Worm (Caenorhabditis elegans): Measurements from ENCODE around the gene T05E12.8.

Gene T05E12.8

ce11 chrV:17089931-17090429, 21.0 kb downstream of the T05E12.8 start, which contains the start of gene srh-237:
srh-237 (plus strand) TSS chrV:17090379.
- TF ChIP-seq lsy-27 (tag; optimal IDR thresholded peaks at IDR 0.05; ENCODE audit: borderline replicate concordance, insufficient read depth) (no peak), snpc-4 (GFP tag; optimal IDR thresholded peaks at IDR 0.05) (no peak), snpc-4 (tag; optimal IDR thresholded peaks at IDR 0.05) (peak in 1 of 4 experiments; percentile 25), nhr-80 (tag; optimal IDR thresholded peaks at IDR 0.05) (peak; percentile 67), hmg-1.2 (GFP tag; IDR thresholded peaks at IDR 0.05) (no peak), bed-1 (GFP tag; IDR thresholded peaks at IDR 0.05) (no peak), F23B12.7 (tag; optimal IDR thresholded peaks at IDR 0.05; ENCODE audit: insufficient read depth) (no peak)

- no peak for TF ChIP-seq C06A6.2 (GFP tag; conservative IDR thresholded peaks at IDR 0.05)
Measured at ce11 chrV:17092262-17092661, 23.3 kb downstream of the T05E12.8 start, which contains the start of gene ZK218.1. ZK218.1 (plus strand) TSS chrV:17092562.

DNA sequence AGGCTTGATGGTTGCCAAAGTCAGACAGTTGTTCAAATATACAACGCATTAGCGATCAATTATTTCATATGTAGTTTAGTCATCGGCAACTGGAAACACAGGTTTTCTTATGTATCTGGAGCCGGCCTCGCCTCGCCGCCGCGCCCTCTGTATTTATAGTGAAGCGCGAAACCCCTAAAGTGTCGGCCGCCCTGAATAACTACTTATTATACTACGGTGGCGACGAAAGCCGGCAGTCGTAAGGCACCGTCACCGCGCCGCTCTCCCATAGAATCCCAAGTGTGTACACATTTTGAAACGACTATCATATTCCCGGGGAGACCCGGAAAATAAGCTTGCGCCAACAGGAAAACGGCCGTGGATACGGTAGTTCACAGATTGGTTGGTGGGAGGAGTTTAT, 25.6 kb downstream of the T05E12.8 start:
- TF ChIP-seq snpc-4 (GFP tag; optimal IDR thresholded peaks at IDR 0.05): no peak
- TF ChIP-seq snpc-4 (tag; optimal IDR thresholded peaks at IDR 0.05): peak in 2 of 4 experiments; percentile 62 to 71
- TF ChIP-seq hmg-1.2 (GFP tag; IDR thresholded peaks at IDR 0.05): peak; percentile 23; the same call in 1 of the 2 replicates
- peak; percentile 27 for TF ChIP-seq snpc-1.1 (tag; optimal IDR thresholded peaks at IDR 0.05; ENCODE audit: insufficient read depth)
- TF ChIP-seq sptf-2 (GFP tag; optimal IDR thresholded peaks at IDR 0.05): no peak

DNA sequence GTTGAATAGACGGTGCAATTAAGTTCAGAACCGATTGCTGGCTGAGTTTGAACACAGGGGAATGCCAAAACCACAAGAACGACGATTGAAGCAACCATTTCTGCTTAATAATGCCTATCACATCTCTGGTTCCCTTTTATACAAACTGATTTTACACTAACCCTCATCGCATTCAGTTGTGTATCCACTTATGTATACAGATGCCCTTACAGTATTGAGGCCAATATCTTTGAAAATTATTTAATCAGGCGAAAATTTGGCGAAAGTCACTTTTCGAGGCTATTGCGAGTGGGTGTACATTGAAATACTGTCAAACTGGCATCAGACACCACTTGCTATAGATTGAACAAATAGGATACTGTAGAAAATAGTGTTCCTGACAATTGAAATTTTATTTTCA, 29.7 kb downstream of the T05E12.8 start, which contains the start of the genes ZK218.3 and ZK218.4:
Gene ZK218.3, minus strand, starts transcription at position 101 of the 400 bp plus-strand sequence.
Gene ZK218.4, plus strand, starts transcription at position 186 of the 400 bp plus-strand sequence.
- TF ChIP-seq ztf-26 (tag; optimal IDR thresholded peaks at IDR 0.05) (no peak), ceh-40 (GFP tag; IDR thresholded peaks at IDR 0.05) (no peak), Y56A3A.18 (GFP tag; IDR thresholded peaks at IDR 0.05) (no peak)

DNA sequence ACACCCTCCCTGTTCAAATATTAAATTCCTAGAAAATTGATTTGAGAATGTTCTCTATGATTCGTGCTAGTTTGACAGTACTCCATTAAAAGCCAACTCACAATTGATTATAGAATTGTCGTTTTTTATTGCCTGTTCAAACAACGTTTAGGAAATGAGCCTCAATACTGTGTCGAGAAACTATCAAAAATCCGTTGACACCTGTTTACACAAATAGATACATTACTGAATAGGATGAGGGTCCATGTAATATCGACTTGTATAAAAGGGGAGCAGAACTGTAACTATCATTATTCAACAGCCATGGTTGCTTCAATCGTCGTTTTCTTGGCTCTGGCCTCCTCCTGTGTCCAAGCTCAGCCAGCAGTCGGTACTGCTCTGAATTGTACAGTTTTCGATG, 31.9 kb downstream of the T05E12.8 start, which contains the start of gene ZK218.5:
Gene ZK218.5, plus strand, starts transcription at position 301 of the 400 bp plus-strand sequence.
- TF ChIP-seq madf-6 (GFP tag; IDR thresholded peaks at IDR 0.05) (no peak), Y67H2A.10 (GFP tag; conservative IDR thresholded peaks at IDR 0.05) (no peak), aptf-2 (GFP tag; conservative IDR thresholded peaks at IDR 0.05) (no peak), die-1 (tag; optimal IDR thresholded peaks at IDR 0.05) (no peak), ceh-27 (GFP tag; optimal IDR thresholded peaks at IDR 0.05) (no peak), cebp-2 (GFP tag; IDR thresholded peaks at IDR 0.05) (no peak), lin-35 (GFP tag; optimal IDR thresholded peaks at IDR 0.05) (no peak), F23B12.7 (tag; optimal IDR thresholded peaks at IDR 0.05; ENCODE audit: insufficient read depth) (no peak)

- TF ChIP-seq mxl-1 (tag; optimal IDR thresholded peaks at IDR 0.05) (no peak), F39B2.1 (GFP tag; IDR thresholded peaks at IDR 0.05) (no peak), ztf-25 (GFP tag; IDR thresholded peaks at IDR 0.05) (no peak)
Measured at ce11 chrV:17104527-17104926, 35.6 kb downstream of the T05E12.8 start, which contains the start of gene nhr-248. nhr-248 (minus strand) TSS chrV:17104627.

- no peak for TF ChIP-seq repo-1 (tag; optimal IDR thresholded peaks at IDR 0.05)
- TF ChIP-seq Y53F4B.3 (GFP tag; IDR thresholded peaks at IDR 0.05): no peak
- TF ChIP-seq F22D6.2 (tag; optimal IDR thresholded peaks at IDR 0.05): no peak
- TF ChIP-seq bed-1 (GFP tag; IDR thresholded peaks at IDR 0.05): no peak
- TF ChIP-seq F10E7.11 (tag; optimal IDR thresholded peaks at IDR 0.05): no peak
- TF ChIP-seq egrh-3 (GFP tag; IDR thresholded peaks at IDR 0.05): no peak
- no peak for TF ChIP-seq T26A5.8 (tag; optimal IDR thresholded peaks at IDR 0.05)
- no peak for TF ChIP-seq ZK185.1 (tag; optimal IDR thresholded peaks at IDR 0.05; ENCODE audit: poor library complexity, severe bottlenecking)
- TF ChIP-seq pbrm-1 (GFP tag; IDR thresholded peaks at IDR 0.05): no peak
- no peak for TF ChIP-seq efl-1 (GFP tag; optimal IDR thresholded peaks at IDR 0.05)
- no peak for TF ChIP-seq snpc-3.4 (tag; optimal IDR thresholded peaks at IDR 0.05)
- TF ChIP-seq K12H6.12 (tag; optimal IDR thresholded peaks at IDR 0.05): no peak
- TF ChIP-seq ceh-58 (GFP tag; IDR thresholded peaks at IDR 0.05): no peak
- no peak for TF ChIP-seq Y67H2A.10 (GFP tag; conservative IDR thresholded peaks at IDR 0.05)
- TF ChIP-seq sdz-38 (tag; optimal IDR thresholded peaks at IDR 0.05): no peak
Measured at ce11 chrV:17105483-17105882, 36.5 kb downstream of the T05E12.8 start, which contains the start of gene ZK218.7. ZK218.7 (plus strand) TSS chrV:17105783.
